Worm (Caenorhabditis elegans): ENCODE data around the gene Y51H7BR.7.

Y51H7BR.7 gene

ce11 chrII:1477975-1478374 lies 47.4 kb downstream of the Y51H7BR.7 start:
- TF ChIP-seq snpc-1.2 (GFP tag; IDR thresholded peaks at IDR 0.05) (0 out of 2 replicates have a peak, but pooled peaks have one; percentile 30), F26F4.8 (GFP tag; conservative IDR thresholded peaks at IDR 0.05) (no peak), ama-1 (optimal IDR thresholded peaks at IDR 0.05) (no peak), unc-62 (GFP tag; optimal IDR thresholded peaks at IDR 0.05 in 1 of 2) (peak in 1 of 2 experiments; percentile 17), unc-62 (tag; optimal IDR thresholded peaks at IDR 0.05) (no peak), hlh-30 (tag; optimal IDR thresholded peaks at IDR 0.05; ENCODE audit: insufficient read depth) (no peak)

- TF ChIP-seq daf-19 (GFP tag; conservative IDR thresholded peaks at IDR 0.05), result no peak
- no peak for TF ChIP-seq fkh-10 (GFP tag; optimal IDR thresholded peaks at IDR 0.05)
- TF ChIP-seq ceh-28 (tag; optimal IDR thresholded peaks at IDR 0.05), result no peak
- TF ChIP-seq hif-1 (tag; optimal IDR thresholded peaks at IDR 0.05), result no peak
- TF ChIP-seq tra-1 (GFP tag; IDR thresholded peaks at IDR 0.05), result no peak
- no peak for TF ChIP-seq nhr-25 (tag; optimal IDR thresholded peaks at IDR 0.05; ENCODE audit: borderline replicate concordance, insufficient read depth)
- 0 out of 2 replicates have a peak, but pooled peaks have one; percentile 9 for TF ChIP-seq pha-4 (GFP tag; IDR thresholded peaks at IDR 0.05)
- TF ChIP-seq pha-4 (tag; optimal IDR thresholded peaks at IDR 0.05), result no peak
- no peak for TF ChIP-seq nhr-11 (tag; optimal IDR thresholded peaks at IDR 0.05)
- TF ChIP-seq lin-38 (GFP tag; IDR thresholded peaks at IDR 0.05), result 0 out of 2 replicates have a peak, but pooled peaks have one; percentile 17
- no peak for TF ChIP-seq nhr-111 (GFP tag; optimal IDR thresholded peaks at IDR 0.05)
- TF ChIP-seq zfp-2 (tag; optimal IDR thresholded peaks at IDR 0.05), result no peak
- TF ChIP-seq aly-2 (tag; optimal IDR thresholded peaks at IDR 0.05), result no peak
- no peak for TF ChIP-seq zag-1 (tag; optimal IDR thresholded peaks at IDR 0.05)
- TF ChIP-seq nhr-76 (tag; optimal IDR thresholded peaks at IDR 0.05), result no peak
- TF ChIP-seq madf-9 (GFP tag; conservative IDR thresholded peaks at IDR 0.05), result no peak
- no peak for TF ChIP-seq zip-2 (tag; optimal IDR thresholded peaks at IDR 0.05)
These were observed 48.1 kb downstream of the Y51H7BR.7 start for ce11 chrII:1477295-1477694.

ce11 chrII:1476016-1476415 lies 49.4 kb downstream of the Y51H7BR.7 start:
- TF ChIP-seq dpl-1 (GFP tag; optimal IDR thresholded peaks at IDR 0.05), result no peak
- no peak for TF ChIP-seq F10B5.3 (tag; optimal IDR thresholded peaks at IDR 0.05)
- TF ChIP-seq nhr-42 (GFP tag; IDR thresholded peaks at IDR 0.05), result no peak
- TF ChIP-seq lin-13 (GFP tag; optimal IDR thresholded peaks at IDR 0.05), result no peak

ce11 chrII:1475328-1475727 lies 50.1 kb downstream of the Y51H7BR.7 start:
- TF ChIP-seq snpc-4 (tag; optimal IDR thresholded peaks at IDR 0.05) (no peak), skn-1 (tag; optimal IDR thresholded peaks at IDR 0.05) (no peak), dmd-6 (GFP tag; IDR thresholded peaks at IDR 0.05) (peak; percentile 61; the same call in 1 of the 2 replicates), nhr-28 (tag; optimal IDR thresholded peaks at IDR 0.05) (peak; percentile 13)

- TF ChIP-seq nhr-77 (tag; optimal IDR thresholded peaks at IDR 0.05), result no peak
- no peak for TF ChIP-seq hif-1 (tag; optimal IDR thresholded peaks at IDR 0.05)
- TF ChIP-seq madf-9 (GFP tag; conservative IDR thresholded peaks at IDR 0.05), result no peak
- TF ChIP-seq nhr-48 (tag; optimal IDR thresholded peaks at IDR 0.05), result no peak
- no peak for TF ChIP-seq ceh-82 (tag; optimal IDR thresholded peaks at IDR 0.05)
These were observed 50.6 kb downstream of the Y51H7BR.7 start for ce11 chrII:1474807-1475206.

ce11 chrII:1473481-1473880 lies 51.9 kb downstream of the Y51H7BR.7 start, which contains the start of gene H17B01.5:
TSS of gene H17B01.5 (minus strand) at chrII:1473581.
- TF ChIP-seq set-16 (GFP tag; IDR thresholded peaks at IDR 0.05), result peak; percentile 29; the same call in 1 of the 2 replicates
- TF ChIP-seq ceh-20 (GFP tag; IDR thresholded peaks at IDR 0.05), result no peak
